Worm (Caenorhabditis elegans): Measurements from ENCODE around the gene pho-4.

The pho-4 gene

ce11 chrII:5212675-5213074 lies 25.6 kb downstream of the pho-4 start, which contains the start of gene C34F11.1:
TSS of gene C34F11.1 (plus strand) at chrII:5212975.
- TF ChIP-seq ceh-14 (tag; optimal IDR thresholded peaks at IDR 0.05) (no peak), odd-2 (tag; optimal IDR thresholded peaks at IDR 0.05) (no peak), ceh-18 (tag; optimal IDR thresholded peaks at IDR 0.05) (no peak), ceh-31 (tag; optimal IDR thresholded peaks at IDR 0.05) (no peak), mec-3 (tag; optimal IDR thresholded peaks at IDR 0.05; ENCODE audit: borderline replicate concordance) (no peak), K02D7.2 (tag; optimal IDR thresholded peaks at IDR 0.05) (no peak), nhr-11 (tag; optimal IDR thresholded peaks at IDR 0.05) (no peak)

ce11 chrII:5211970-5212369 lies 26.3 kb downstream of the pho-4 start, which contains the start of gene C34F11.2:
TSS of gene C34F11.2 (plus strand) at chrII:5212270.
- TF ChIP-seq mec-3 (tag; optimal IDR thresholded peaks at IDR 0.05; ENCODE audit: borderline replicate concordance) (no peak), lin-11 (tag; optimal IDR thresholded peaks at IDR 0.05) (no peak), ztf-16 (tag; optimal IDR thresholded peaks at IDR 0.05) (no peak), pat-9 (tag; optimal IDR thresholded peaks at IDR 0.05) (no peak), rnt-1 (tag; optimal IDR thresholded peaks at IDR 0.05) (no peak), madf-2 (tag; optimal IDR thresholded peaks at IDR 0.05) (no peak), gmeb-2 (tag; optimal IDR thresholded peaks at IDR 0.05) (no peak), hlh-13 (GFP tag; optimal IDR thresholded peaks at IDR 0.05) (no peak)

DNA sequence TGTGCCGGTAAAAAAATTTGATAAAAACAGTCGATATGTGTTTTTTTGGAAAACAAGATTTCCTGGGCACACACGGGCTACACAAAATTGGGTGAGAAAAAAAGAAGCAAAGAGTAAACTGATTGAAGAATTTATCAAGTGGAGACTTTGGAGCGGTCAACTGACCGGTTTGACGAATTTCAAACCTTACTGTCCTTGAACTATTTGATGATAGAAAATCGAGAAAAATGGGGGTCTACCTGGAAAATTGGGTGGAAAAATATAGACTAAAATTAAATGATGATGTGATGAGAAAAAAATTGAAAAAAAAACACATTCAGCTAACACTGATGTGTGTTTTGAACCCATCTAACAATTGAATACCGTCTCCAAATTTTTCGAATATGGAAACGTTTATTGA lies 27.4 kb downstream of the pho-4 start, which contains the start of gene C34F11.8:
TSS of gene C34F11.8 (minus strand) at position 135 of the 400 bp plus-strand sequence.
- TF ChIP-seq ttx-3 (tag; optimal IDR thresholded peaks at IDR 0.05) (no peak), madf-2 (tag; optimal IDR thresholded peaks at IDR 0.05) (no peak), ceh-45 (GFP tag; IDR thresholded peaks at IDR 0.05) (no peak), elt-4 (tag; optimal IDR thresholded peaks at IDR 0.05) (no peak), sox-2 (GFP tag; IDR thresholded peaks at IDR 0.05) (no peak), F13H6.1 (tag; optimal IDR thresholded peaks at IDR 0.05) (no peak), ceh-19 (GFP tag; optimal IDR thresholded peaks at IDR 0.05) (no peak), tbx-2 (tag; optimal IDR thresholded peaks at IDR 0.05) (no peak), C08G9.2 (tag; optimal IDR thresholded peaks at IDR 0.05) (no peak), lim-6 (tag; optimal IDR thresholded peaks at IDR 0.05) (no peak), nhr-11 (tag; optimal IDR thresholded peaks at IDR 0.05) (no peak)

ce11 chrII:5209122-5209521 lies 29.1 kb downstream of the pho-4 start:
- TF ChIP-seq sdc-2 (tag; optimal IDR thresholded peaks at IDR 0.05) (no peak), madf-2 (tag; optimal IDR thresholded peaks at IDR 0.05) (no peak), hlh-6 (tag; optimal IDR thresholded peaks at IDR 0.05) (no peak), elt-4 (tag; optimal IDR thresholded peaks at IDR 0.05) (no peak), pqm-1 (tag; optimal IDR thresholded peaks at IDR 0.05) (no peak), T23F11.4 (GFP tag; optimal IDR thresholded peaks at IDR 0.05) (no peak), ceh-19 (GFP tag; optimal IDR thresholded peaks at IDR 0.05) (no peak), fkh-6 (tag; optimal IDR thresholded peaks at IDR 0.05) (no peak), ets-4 (tag; optimal IDR thresholded peaks at IDR 0.05) (no peak), mec-3 (tag; optimal IDR thresholded peaks at IDR 0.05; ENCODE audit: borderline replicate concordance) (no peak), ceh-31 (tag; optimal IDR thresholded peaks at IDR 0.05) (no peak), ceh-14 (tag; optimal IDR thresholded peaks at IDR 0.05) (no peak), odd-2 (tag; optimal IDR thresholded peaks at IDR 0.05) (no peak), K09A11.1 (tag; optimal IDR thresholded peaks at IDR 0.05; ENCODE audit: insufficient read depth) (no peak)

ce11 chrII:5205286-5205685 lies 33.0 kb downstream of the pho-4 start:
- TF ChIP-seq elt-2 (tag; optimal IDR thresholded peaks at IDR 0.05), result peak; percentile 6
- TF ChIP-seq dve-1 (tag; optimal IDR thresholded peaks at IDR 0.05), result no peak

DNA sequence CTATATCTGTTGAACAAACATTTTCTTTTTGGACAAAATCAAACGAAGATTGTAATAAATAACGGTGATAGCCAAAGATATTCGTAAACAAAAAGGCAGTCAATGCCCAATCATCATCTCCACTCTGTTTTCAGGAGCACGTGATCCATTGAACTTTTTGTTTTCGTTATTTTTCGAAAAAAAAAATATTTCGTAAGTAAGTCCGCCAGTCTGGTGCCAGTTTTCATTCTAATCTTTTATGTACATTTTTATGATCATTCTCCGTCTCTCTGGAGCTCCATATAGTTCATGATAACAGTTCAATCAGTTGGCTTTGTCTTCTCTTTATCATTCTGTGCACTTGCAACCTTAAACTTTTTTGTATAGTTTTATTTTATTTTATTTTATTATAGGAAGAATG lies 35.3 kb downstream of the pho-4 start, which contains the start of gene ampd-1:
TSS of gene ampd-1 (plus strand) at position 393 of the 400 bp plus-strand sequence.
- TF ChIP-seq gmeb-2 (tag; optimal IDR thresholded peaks at IDR 0.05) (no peak), elt-2 (tag; optimal IDR thresholded peaks at IDR 0.05) (peak; percentile 84), K02D7.2 (tag; optimal IDR thresholded peaks at IDR 0.05) (no peak)

Data from whole organism, late embryonic.